Fruit fly (Drosophila melanogaster): ENCODE results near the gene Flad2.
A peak's percentile ranks its signal among the peaks of the same experiment; 100 is the strongest.

The Flad2 gene

DNA sequence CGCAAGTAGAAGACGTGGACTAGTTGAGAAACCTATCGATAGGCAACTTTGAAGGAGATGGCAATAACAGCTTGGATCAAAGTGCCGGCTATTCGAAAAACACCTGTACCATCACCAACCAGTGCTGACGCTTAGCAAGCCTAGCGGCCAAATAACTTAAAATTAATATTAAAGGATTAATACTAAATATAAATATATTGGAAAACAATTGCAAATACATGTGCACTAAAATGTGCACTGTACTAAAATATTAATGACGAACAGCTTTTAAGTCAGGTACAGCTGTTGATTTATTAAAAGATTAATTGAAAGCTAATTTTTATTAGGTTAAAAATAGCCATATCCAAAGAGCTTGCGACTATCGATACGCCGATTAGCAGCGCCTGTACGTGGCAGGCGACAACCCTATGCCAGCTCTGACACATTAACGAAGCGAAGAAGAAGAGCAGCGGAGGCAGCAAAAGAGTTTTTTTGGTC is 33.8 kb upstream of the Flad2 start, which contains the start of the genes CG9302 and beta'COP (continued):
- TF ChIP-seq CG15011 (GFP tag; optimal IDR thresholded peaks at IDR 0.05) (no peak), Xbp1 (GFP tag; optimal IDR thresholded peaks at IDR 0.05) (peak; percentile 83), Antp (GFP tag; optimal IDR thresholded peaks at IDR 0.05) (peak; percentile 34), Dip2 (GFP tag; IDR thresholded peaks at IDR 0.05) (no peak), run (tag; optimal IDR thresholded peaks at IDR 0.05) (no peak), disco-r (GFP tag; optimal IDR thresholded peaks at IDR 0.05) (no peak), CG2678 (tag; optimal IDR thresholded peaks at IDR 0.05) (no peak), sim (GFP tag; IDR thresholded peaks at IDR 0.05) (no peak), HLHmδ (GFP tag; optimal IDR thresholded peaks at IDR 0.05) (no peak), ab (GFP tag; optimal IDR thresholded peaks at IDR 0.05) (peak; percentile 3), CG11696 (GFP tag; IDR thresholded peaks at IDR 0.05) (no peak), CG10431 (GFP tag; optimal IDR thresholded peaks at IDR 0.05) (peak; percentile 17), sna (GFP tag; IDR thresholded peaks at IDR 0.05; ENCODE audit: partially characterized antibody) (no peak; the same call in 1 of the 2 replicates), CG6813 (GFP tag; optimal IDR thresholded peaks at IDR 0.05) (no peak), CG3065 (GFP tag; optimal IDR thresholded peaks at IDR 0.05) (peak; percentile 31), Aef1 (GFP tag; IDR thresholded peaks at IDR 0.05) (peak; percentile 59), CG2889 (GFP tag; IDR thresholded peaks at IDR 0.05) (no peak), CG11560 (tag; IDR thresholded peaks at IDR 0.05) (0 out of 3 replicates have a peak, but pooled peaks have one; percentile 16), CG12236 (GFP tag; optimal IDR thresholded peaks at IDR 0.05) (no peak), CG7745 (tag; optimal IDR thresholded peaks at IDR 0.05) (no peak), h (optimal IDR thresholded peaks at IDR 0.05) (no peak), otp (GFP tag; IDR thresholded peaks at IDR 0.05) (no peak), CG9215 (GFP tag; IDR thresholded peaks at IDR 0.05) (peak; percentile 74), dati (GFP tag; IDR thresholded peaks at IDR 0.05) (no peak), CG6272 (GFP tag; IDR thresholded peaks at IDR 0.05) (peak; percentile 58; the same call in 1 of the 2 replicates), CG31441 (GFP tag; IDR thresholded peaks at IDR 0.05) (peak; percentile 77), luna (GFP tag; optimal IDR thresholded peaks at IDR 0.05) (peak; percentile 19), CG17385 (GFP tag; optimal IDR thresholded peaks at IDR 0.05) (peak; percentile 95), lmd (GFP tag; IDR thresholded peaks at IDR 0.05) (peak; percentile 69), dmrt11E (tag; optimal IDR thresholded peaks at IDR 0.05) (peak; percentile 67), Drgx (GFP tag; IDR thresholded peaks at IDR 0.05) (no peak), salm (tag; optimal IDR thresholded peaks at IDR 0.05) (no peak), CG2875 (GFP tag; optimal IDR thresholded peaks at IDR 0.05) (no peak), CG17829 (tag; optimal IDR thresholded peaks at IDR 0.05) (peak; percentile 82), nerfin-2 (GFP tag; IDR thresholded peaks at IDR 0.05; ENCODE audit: partially characterized antibody) (peak; percentile 50; the same call in 1 of the 2 replicates), CG4404 (GFP tag; IDR thresholded peaks at IDR 0.05) (peak; percentile 72), tin (GFP tag; optimal IDR thresholded peaks at IDR 0.05) (peak; percentile 60), slbo (GFP tag; IDR thresholded peaks at IDR 0.05) (peak; percentile 73), wek (GFP tag; optimal IDR thresholded peaks at IDR 0.05) (no peak), trem (tag; optimal IDR thresholded peaks at IDR 0.05) (peak; percentile 68), exex (tag; optimal IDR thresholded peaks at IDR 0.05) (peak; percentile 51), zen2 (GFP tag; IDR thresholded peaks at IDR 0.05; ENCODE audit: partially characterized antibody) (no peak; the same call in 2 of the 3 replicates), eve (GFP tag; optimal IDR thresholded peaks at IDR 0.05) (no peak), da (GFP tag; optimal IDR thresholded peaks at IDR 0.05) (no peak), dysf (GFP tag; IDR thresholded peaks at IDR 0.05) (peak; percentile 68; the same call in 2 of the 3 replicates), Dad (GFP tag; optimal IDR thresholded peaks at IDR 0.05) (peak; percentile 14), Max (GFP tag; optimal IDR thresholded peaks at IDR 0.05) (peak; percentile 64), tup (GFP tag; optimal IDR thresholded peaks at IDR 0.05) (peak; percentile 1), CG17612 (GFP tag; IDR thresholded peaks at IDR 0.05) (no peak), CG10462 (GFP tag; optimal IDR thresholded peaks at IDR 0.05) (peak; percentile 31), nerfin-1 (tag; optimal IDR thresholded peaks at IDR 0.05) (peak; percentile 49), gce (GFP tag; IDR thresholded peaks at IDR 0.05) (no peak)

Data from whole organism, embryonic.